Fruit fly (Drosophila melanogaster) whole organism, embryonic: ENCODE measurements around the gene CG10445.

Experiments
- Atf6 ChIP-seq: fragments of 200-800 bp; sonication (Bioruptor generic); IDR thresholded peaks from 2 replicates; pipeline ENCODE4 v1.3.6; 2022; ENCODE audit warnings: missing biosample characterization, missing genetic modification characterization
- BEAF-32 ChIP-seq: fragments of 200-800 bp; sonication (Bioruptor generic); optimal IDR thresholded peaks from 3 replicates; lab custom pipeline; 2017; ENCODE audit warnings: missing biosample characterization, missing genetic modification characterization, mild to moderate bottlenecking, moderate library complexity, missing genetic modification reagents
- CG10147 ChIP-seq: fragments of 200-800 bp; sonication (Bioruptor generic); optimal IDR thresholded peaks from 2 replicates; lab custom pipeline; 2019; ENCODE audit warnings: missing biosample characterization, mild to moderate bottlenecking, missing genetic modification characterization, moderate library complexity
- CG11695 ChIP-seq: fragments of 200-800 bp; sonication (Bioruptor generic); IDR thresholded peaks from 3 replicates; pipeline ENCODE4 v1.3.6; 2022; ENCODE audit warnings: missing biosample characterization, missing genetic modification characterization
- CG12104 ChIP-seq: fragments of 200-800 bp; sonication (Bioruptor generic); optimal IDR thresholded peaks from 3 replicates; lab custom pipeline; 2016; ENCODE audit warnings: missing biosample characterization, missing genetic modification characterization
- CG12744 ChIP-seq: fragments of 200-800 bp; sonication (Bioruptor generic); optimal IDR thresholded peaks from 2 replicates; lab custom pipeline; 2016; ENCODE audit warnings: missing biosample characterization, missing genetic modification characterization
- CG13287 ChIP-seq: fragments of 200-800 bp; sonication (Bioruptor generic); IDR thresholded peaks from 2 replicates; pipeline ENCODE4 v1.3.6; 2022; ENCODE audit warnings: missing biosample characterization, missing genetic modification characterization; ENCODE audit not compliant: partially characterized antibody
- CG13296 ChIP-seq: fragments of 200-800 bp; sonication (Bioruptor generic); optimal IDR thresholded peaks from 3 replicates; lab custom pipeline; 2018; ENCODE audit warnings: missing biosample characterization, mild to moderate bottlenecking, missing genetic modification characterization
- CG16813 ChIP-seq: fragments of 200-800 bp; sonication (Bioruptor generic); IDR thresholded peaks from 3 replicates; pipeline ENCODE4 v1.3.6; 2022; ENCODE audit warnings: missing biosample characterization, missing genetic modification characterization; ENCODE audit not compliant: partially characterized antibody
- CG16863 ChIP-seq: fragments of 200-800 bp; sonication (Bioruptor generic); optimal IDR thresholded peaks from 3 replicates; lab custom pipeline; 2016; ENCODE audit warnings: missing biosample characterization, missing genetic modification characterization
- CG17361 ChIP-seq: fragments of 200-800 bp; sonication (Bioruptor generic); IDR thresholded peaks from 3 replicates; pipeline ENCODE4 v1.3.6; 2022; ENCODE audit warnings: missing biosample characterization, missing genetic modification characterization
- CG18619 ChIP-seq: fragments of 200-800 bp; sonication (Bioruptor generic); optimal IDR thresholded peaks from 3 replicates; lab custom pipeline; 2017; ENCODE audit warnings: missing biosample characterization, mild to moderate bottlenecking, missing genetic modification characterization
- CG2116 ChIP-seq: fragments of 200-800 bp; sonication (Bioruptor generic); optimal IDR thresholded peaks from 3 replicates; lab custom pipeline; 2018; ENCODE audit warnings: missing biosample characterization, mild to moderate bottlenecking, missing genetic modification characterization
- CG2120 ChIP-seq: fragments of 200-800 bp; sonication (Bioruptor generic); optimal IDR thresholded peaks from 3 replicates; lab custom pipeline; 2016; ENCODE audit warnings: missing biosample characterization, missing genetic modification characterization
- CG2889 ChIP-seq: fragments of 200-800 bp; sonication (Bioruptor generic); IDR thresholded peaks from 3 replicates; pipeline ENCODE4 v1.3.6; 2022; ENCODE audit warnings: missing biosample characterization, missing genetic modification characterization
- CG4707 ChIP-seq: fragments of 200-800 bp; sonication (Bioruptor generic); optimal IDR thresholded peaks from 2 replicates; lab custom pipeline; 2018; ENCODE audit warnings: missing biosample characterization, mild to moderate bottlenecking, missing genetic modification characterization, moderate library complexity
- CG6765 ChIP-seq: fragments of 200-800 bp; sonication (Bioruptor generic); optimal IDR thresholded peaks from 3 replicates; lab custom pipeline; 2017; ENCODE audit warnings: missing biosample characterization, mild to moderate bottlenecking, missing genetic modification characterization
- CG7786 ChIP-seq: fragments of 200-800 bp; sonication (Bioruptor generic); optimal IDR thresholded peaks from 2 replicates; lab custom pipeline; 2016; ENCODE audit warnings: missing biosample characterization, missing genetic modification characterization
- CG8944 ChIP-seq: fragments of 200-800 bp; sonication (Bioruptor generic); optimal IDR thresholded peaks from 3 replicates; lab custom pipeline; 2016; ENCODE audit warnings: missing biosample characterization, missing genetic modification characterization
- CG9215 ChIP-seq: fragments of 200-800 bp; sonication (Bioruptor generic); IDR thresholded peaks from 2 replicates; pipeline ENCODE4 v1.3.6; 2022; ENCODE audit warnings: missing biosample characterization, missing genetic modification characterization
- E2f2 ChIP-seq: fragments of 200-800 bp; sonication (Bioruptor generic); IDR thresholded peaks from 2 replicates; pipeline ENCODE4 v1.3.6; 2022; ENCODE audit warnings: missing biosample characterization, missing genetic modification characterization
- ERR ChIP-seq: fragments of 200-800 bp; sonication (Bioruptor generic); optimal IDR thresholded peaks from 2 replicates; lab custom pipeline; 2016; ENCODE audit warnings: missing biosample characterization, missing genetic modification characterization
- Gsc ChIP-seq: fragments of 200-800 bp; sonication (Bioruptor generic); IDR thresholded peaks from 2 replicates; pipeline ENCODE4 v1.3.6; 2022; ENCODE audit warnings: missing biosample characterization, missing genetic modification characterization
- NC2α ChIP-seq: fragments of 200-800 bp; sonication (Bioruptor generic); optimal IDR thresholded peaks from 2 replicates; lab custom pipeline; 2016; ENCODE audit warnings: missing biosample characterization, missing genetic modification characterization
- Neu2 ChIP-seq: fragments of 200-800 bp; sonication (Bioruptor generic); optimal IDR thresholded peaks from 3 replicates; lab custom pipeline; 2016; ENCODE audit warnings: missing biosample characterization, missing genetic modification characterization, borderline replicate concordance
- Nf-YA ChIP-seq: fragments of 200-800 bp; sonication (Bioruptor generic); IDR thresholded peaks from 2 replicates; pipeline ENCODE4 v1.3.6; 2022; ENCODE audit warnings: missing biosample characterization, missing genetic modification characterization
- Sry-δ ChIP-seq: fragments of 200-800 bp; sonication (Bioruptor generic); optimal IDR thresholded peaks from 2 replicates; lab custom pipeline; 2016; ENCODE audit warnings: missing biosample characterization, missing genetic modification characterization
- TFAM ChIP-seq: fragments of 200-800 bp; sonication (Bioruptor generic); optimal IDR thresholded peaks from 2 replicates; lab custom pipeline; 2017; ENCODE audit warnings: missing biosample characterization, missing genetic modification characterization, inconsistent platforms
- Tbp ChIP-seq: fragments of >200 bp; optimal IDR thresholded peaks from 2 replicates; lab custom pipeline; 2018; ENCODE audit warnings: missing biosample characterization, missing genetic modification characterization
- Trl ChIP-seq, 3 experiments: fragments of >200 bp in 2 of 3; fragments of 200-800 bp in 1 of 3; sonication (Bioruptor generic) in 1 of 3; optimal IDR thresholded peaks; 2 replicates in 1 of 3; 3 replicates in 2 of 3; lab custom pipeline; 2016 to 2017; ENCODE audit warnings: missing biosample characterization in 1 of 3, missing genetic modification characterization in 1 of 3
- bbx ChIP-seq: fragments of 200-800 bp; sonication (Bioruptor generic); IDR thresholded peaks from 2 replicates; pipeline ENCODE4 v1.3.6; 2022; ENCODE audit warnings: missing biosample characterization, missing genetic modification characterization; ENCODE audit not compliant: partially characterized antibody
- btn ChIP-seq: fragments of 200-800 bp; sonication (Bioruptor generic); optimal IDR thresholded peaks from 2 replicates; lab custom pipeline; 2016; ENCODE audit warnings: missing biosample characterization, missing genetic modification characterization
- ci ChIP-seq: fragments of 200-800 bp; sonication (Bioruptor generic); IDR thresholded peaks from 3 replicates; pipeline ENCODE4 v1.3.6; 2022; ENCODE audit warnings: missing biosample characterization, missing genetic modification characterization
- crol ChIP-seq: fragments of 200-800 bp; sonication (Bioruptor generic); IDR thresholded peaks from 2 replicates; pipeline ENCODE4 v1.3.6; 2022; ENCODE audit warnings: missing biosample characterization, missing genetic modification characterization
- dan ChIP-seq: fragments of 200-800 bp; sonication (Bioruptor generic); IDR thresholded peaks from 2 replicates; pipeline ENCODE4 v1.3.6; 2022; ENCODE audit warnings: missing biosample characterization, missing genetic modification characterization
- dati ChIP-seq: fragments of 200-800 bp; sonication (Bioruptor generic); IDR thresholded peaks from 2 replicates; pipeline ENCODE4 v1.3.6; 2022; ENCODE audit warnings: missing biosample characterization, missing genetic modification characterization
- gce ChIP-seq: fragments of 200-800 bp; sonication (Bioruptor generic); IDR thresholded peaks from 3 replicates; pipeline ENCODE4 v1.3.6; 2022; ENCODE audit warnings: missing biosample characterization, missing genetic modification characterization
- gcm2 ChIP-seq: fragments of 200-800 bp; sonication (Bioruptor generic); optimal IDR thresholded peaks from 2 replicates; lab custom pipeline; 2016; ENCODE audit warnings: missing biosample characterization, missing genetic modification characterization
- gsb ChIP-seq: fragments of 200-800 bp; sonication (Bioruptor generic); IDR thresholded peaks from 2 replicates; pipeline ENCODE4 v1.3.6; 2022; ENCODE audit warnings: missing biosample characterization, missing genetic modification characterization
- gt ChIP-seq: fragments of 200-800 bp; sonication (Bioruptor generic); IDR thresholded peaks from 2 replicates; pipeline ENCODE4 v1.3.6; 2022; ENCODE audit warnings: missing biosample characterization, missing genetic modification characterization
- hth ChIP-seq: fragments of >200 bp; optimal IDR thresholded peaks from 2 replicates; lab custom pipeline; 2017; ENCODE audit warnings: inconsistent platforms
- jing ChIP-seq: fragments of 200-800 bp; sonication (Bioruptor generic); optimal IDR thresholded peaks from 2 replicates; lab custom pipeline; 2018; ENCODE audit warnings: missing biosample characterization, mild to moderate bottlenecking, missing genetic modification characterization
- kah ChIP-seq: fragments of 200-800 bp; sonication (Bioruptor generic); optimal IDR thresholded peaks from 2 replicates; lab custom pipeline; 2018; ENCODE audit warnings: missing biosample characterization, mild to moderate bottlenecking, missing genetic modification characterization
- kay ChIP-seq: fragments of 200-800 bp; sonication (Bioruptor generic); optimal IDR thresholded peaks from 2 replicates; lab custom pipeline; 2016; ENCODE audit warnings: missing biosample characterization, missing genetic modification characterization
- luna ChIP-seq: fragments of 200-800 bp; sonication (Bioruptor generic); optimal IDR thresholded peaks from 2 replicates; lab custom pipeline; 2016; ENCODE audit warnings: missing biosample characterization, missing genetic modification characterization
- oc ChIP-seq: fragments of 200-800 bp; sonication (Bioruptor generic); optimal IDR thresholded peaks from 2 replicates; lab custom pipeline; 2018; ENCODE audit warnings: missing biosample characterization, mild to moderate bottlenecking, missing genetic modification characterization, moderate library complexity
- odd ChIP-seq: fragments of 200-800 bp; sonication (Bioruptor generic); optimal IDR thresholded peaks from 2 replicates; lab custom pipeline; 2017; ENCODE audit warnings: missing biosample characterization, mild to moderate bottlenecking, missing genetic modification characterization
- sc ChIP-seq, 3 experiments: fragments of >200 bp in 2 of 3; fragments of 200-800 bp in 1 of 3; sonication (Bioruptor generic) in 1 of 3; optimal IDR thresholded peaks; 2 replicates in 2 of 3; 3 replicates in 1 of 3; lab custom pipeline; 2017; ENCODE audit warnings: mild to moderate bottlenecking in 1 of 3, missing biosample characterization in 1 of 3, missing genetic modification characterization in 1 of 3, missing genetic modification reagents in 1 of 3
- sim ChIP-seq: fragments of 200-800 bp; sonication (Bioruptor generic); IDR thresholded peaks from 2 replicates; pipeline ENCODE4 v1.3.6; 2022; ENCODE audit warnings: missing biosample characterization, missing genetic modification characterization
- slp2 ChIP-seq: fragments of 200-800 bp; sonication (Bioruptor generic); optimal IDR thresholded peaks from 2 replicates; lab custom pipeline; 2016; ENCODE audit warnings: missing biosample characterization, missing genetic modification characterization
- usp ChIP-seq: fragments of >200 bp; optimal IDR thresholded peaks from 2 replicates; lab custom pipeline; 2017; ENCODE audit warnings: missing biosample characterization, missing genetic modification characterization

CG10445 gene

dm6 chr3R:7962778-7963494 is 42.8 kb upstream of the CG10445 start (continued):
- TF ChIP-seq CG8944 (no peak), E2f2 (GFP tag; lab: Robert Waterston, UW) (no peak), jing (GFP tag; lab: Kevin White, UChicago) (no peak), oc (tag; lab: Kevin White, UChicago) (no peak), Tbp (GFP tag; lab: Kevin White, UChicago) (no peak), CG13287 (GFP tag; lab: Robert Waterston, UW) (no peak), CG9215 (GFP tag; lab: Robert Waterston, UW) (no peak), Sry-δ (no peak), CG2889 (GFP tag; lab: Robert Waterston, UW) (no peak), Atf6 (no peak), CG12744 (GFP tag; lab: Kevin White, UChicago) (no peak), gce (GFP tag; lab: Robert Waterston, UW) (no peak), kay (GFP tag; lab: Kevin White, UChicago) (peak; percentile 29), CG17361 (GFP tag; lab: Robert Waterston, UW) (peak; percentile 93), CG2116 (GFP tag; lab: Kevin White, UChicago) (peak; percentile 25), crol (no peak), BEAF-32 (GFP tag; lab: Kevin White, UChicago) (no peak), CG4707 (GFP tag; lab: Kevin White, UChicago) (no peak), CG16813 (no peak), ci (GFP tag; lab: Robert Waterston, UW) (no peak), NC2α (GFP tag; lab: Kevin White, UChicago) (no peak), dati (GFP tag; lab: Robert Waterston, UW) (no peak), gsb (GFP tag; lab: Robert Waterston, UW) (no peak), sim (GFP tag; lab: Robert Waterston, UW) (no peak), Trl (optimal IDR thresholded peaks at IDR 0.05; lab: Kevin White, UChicago) (peak in 1 of 2 experiments; percentile 39), Trl (GFP tag; optimal IDR thresholded peaks at IDR 0.05; lab: Kevin White, UChicago) (no peak), hth (no peak), bbx (GFP tag; lab: Robert Waterston, UW) (no peak), CG13296 (GFP tag; lab: Kevin White, UChicago) (no peak), Gsc (no peak), CG18619 (GFP tag; lab: Kevin White, UChicago) (peak; percentile 58), CG2120 (GFP tag; lab: Kevin White, UChicago) (no peak), sc (optimal IDR thresholded peaks at IDR 0.05; lab: Kevin White, UChicago) (no peak), sc (GFP tag; optimal IDR thresholded peaks at IDR 0.05; lab: Kevin White, UChicago) (peak; percentile 75), gt (GFP tag; lab: Robert Waterston, UW) (no peak), CG7786 (GFP tag; lab: Kevin White, UChicago) (no peak), CG10147 (GFP tag; lab: Kevin White, UChicago) (no peak), TFAM (GFP tag; lab: Kevin White, UChicago) (no peak), CG12104 (GFP tag; lab: Kevin White, UChicago) (peak; percentile 40), slp2 (no peak), CG6765 (GFP tag; lab: Kevin White, UChicago) (no peak), dan (no peak), Neu2 (GFP tag; lab: Kevin White, UChicago) (no peak), Nf-YA (GFP tag; lab: Robert Waterston, UW) (no peak), ERR (no peak), btn (GFP tag; lab: Kevin White, UChicago) (no peak), CG16863 (GFP tag; lab: Kevin White, UChicago) (no peak), odd (GFP tag; lab: Kevin White, UChicago) (peak; percentile 33), luna (GFP tag; lab: Kevin White, UChicago) (no peak), usp (GFP tag; lab: Kevin White, UChicago) (no peak), kah (no peak), gcm2 (GFP tag; lab: Kevin White, UChicago) (no peak), CG11695 (GFP tag; lab: Robert Waterston, UW) (no peak)
